Worm (Caenorhabditis elegans) whole organism, late embryonic: ENCODE measurements around the gene Y47D7A.19.

ENCODE experiments used
- C08G9.2 ChIP-seq: sonication (generic microtip); optimal IDR thresholded peaks from 2 replicates; lab custom pipeline; 2016; ENCODE audit warnings: mild to moderate bottlenecking, missing genetic modification characterization, moderate library complexity, missing compliant biosample characterization
- C38D4.7 ChIP-seq: fragments of 200-800 bp; sonication (Bioruptor generic); optimal IDR thresholded peaks from 2 replicates; lab custom pipeline; 2018; ENCODE audit warnings: mild to moderate bottlenecking, missing genetic modification characterization, moderate library complexity, missing compliant biosample characterization
- T23F11.4 ChIP-seq: fragments of 200-800 bp; sonication (Bioruptor generic); optimal IDR thresholded peaks from 2 replicates; lab custom pipeline; 2018; ENCODE audit warnings: mild to moderate bottlenecking, missing genetic modification characterization, missing compliant biosample characterization
- Y22D7AL.16 ChIP-seq: sonication (generic microtip); optimal IDR thresholded peaks from 2 replicates; lab custom pipeline; 2016; ENCODE audit warnings: missing genetic modification characterization, missing compliant biosample characterization
- ahr-1 ChIP-seq: sonication (generic microtip); optimal IDR thresholded peaks from 2 replicates; lab custom pipeline; 2016; ENCODE audit warnings: missing genetic modification characterization, missing compliant biosample characterization
- ceh-14 ChIP-seq: sonication (generic microtip); optimal IDR thresholded peaks from 2 replicates; lab custom pipeline; 2016; ENCODE audit warnings: missing genotype, missing genetic modification characterization, missing compliant biosample characterization
- ceh-18 ChIP-seq: sonication (generic microtip); optimal IDR thresholded peaks from 2 replicates; lab custom pipeline; 2016; ENCODE audit warnings: missing genetic modification characterization, missing compliant biosample characterization
- ceh-19 ChIP-seq: fragments of 200-800 bp; sonication (Bioruptor generic); optimal IDR thresholded peaks from 2 replicates; lab custom pipeline; 2018; ENCODE audit warnings: mild to moderate bottlenecking, missing genetic modification characterization, missing compliant biosample characterization
- ceh-22 ChIP-seq: sonication (generic microtip); optimal IDR thresholded peaks from 2 replicates; lab custom pipeline; 2017; ENCODE audit warnings: missing biosample characterization, missing genetic modification characterization
- ceh-30 ChIP-seq: fragments of 150-350 bp; optimal IDR thresholded peaks from 2 replicates; lab custom pipeline; 2014; ENCODE audit warnings: missing biosample characterization, missing genetic modification characterization
- ceh-34 ChIP-seq: sonication (generic microtip); optimal IDR thresholded peaks from 2 replicates; lab custom pipeline; 2016; ENCODE audit warnings: mild to moderate bottlenecking, missing genetic modification characterization, missing compliant biosample characterization
- ceh-45 ChIP-seq: fragments of 200-800 bp; sonication (Bioruptor generic); IDR thresholded peaks from 2 replicates; pipeline ENCODE4 v1.3.6; 2022; ENCODE audit warnings: missing genetic modification reagents, missing genetic modification characterization, missing compliant biosample characterization
- ceh-48 ChIP-seq: sonication (generic microtip); optimal IDR thresholded peaks from 2 replicates; lab custom pipeline; 2016; ENCODE audit warnings: missing genetic modification characterization, inconsistent platforms, missing compliant biosample characterization
- ceh-6 ChIP-seq: fragments of 200-800 bp; sonication (Bioruptor generic); optimal IDR thresholded peaks from 2 replicates; lab custom pipeline; 2018; ENCODE audit warnings: mild to moderate bottlenecking, missing genetic modification characterization, missing compliant biosample characterization
- ceh-9 ChIP-seq: sonication (generic microtip); optimal IDR thresholded peaks from 2 replicates; lab custom pipeline; 2016; ENCODE audit warnings: mild to moderate bottlenecking, missing genetic modification characterization, inconsistent platforms, missing compliant biosample characterization
- che-1 ChIP-seq: sonication (generic microtip); optimal IDR thresholded peaks from 2 replicates; lab custom pipeline; 2016; ENCODE audit warnings: mild to moderate bottlenecking, missing genetic modification characterization, missing compliant biosample characterization
- dmd-4 ChIP-seq: sonication (generic microtip); optimal IDR thresholded peaks from 2 replicates; lab custom pipeline; 2016; ENCODE audit warnings: borderline replicate concordance, missing genetic modification characterization, missing compliant biosample characterization
- elt-2 ChIP-seq: sonication (generic microtip); optimal IDR thresholded peaks from 2 replicates; lab custom pipeline; 2016; ENCODE audit warnings: missing genetic modification reagents, missing genetic modification characterization, missing compliant biosample characterization
- eyg-1 ChIP-seq: sonication (generic microtip); optimal IDR thresholded peaks from 2 replicates; lab custom pipeline; 2016; ENCODE audit warnings: missing genotype, missing genetic modification characterization, missing compliant biosample characterization
- gmeb-2 ChIP-seq: sonication (generic microtip); optimal IDR thresholded peaks from 2 replicates; lab custom pipeline; 2016; ENCODE audit warnings: missing genetic modification characterization, inconsistent platforms, missing compliant biosample characterization
- hlh-13 ChIP-seq: fragments of 200-800 bp; sonication (Bioruptor generic); optimal IDR thresholded peaks from 2 replicates; lab custom pipeline; 2018; ENCODE audit warnings: mild to moderate bottlenecking, missing genetic modification characterization, missing compliant biosample characterization
- hlh-15 ChIP-seq: sonication (generic microtip); optimal IDR thresholded peaks from 2 replicates; lab custom pipeline; 2016; ENCODE audit warnings: missing genetic modification characterization, missing compliant biosample characterization
- hlh-8 ChIP-seq: sonication (generic microtip); optimal IDR thresholded peaks from 2 replicates; lab custom pipeline; 2016; ENCODE audit warnings: missing genotype, missing genetic modification characterization, missing compliant biosample characterization
- madf-2 ChIP-seq: sonication (generic microtip); optimal IDR thresholded peaks from 2 replicates; lab custom pipeline; 2017; ENCODE audit warnings: missing genetic modification characterization, missing compliant biosample characterization
- nfya-1 ChIP-seq: sonication (generic microtip); optimal IDR thresholded peaks from 2 replicates; lab custom pipeline; 2017; ENCODE audit warnings: missing genetic modification characterization, mild to moderate bottlenecking, missing compliant biosample characterization, antibody characterized with exemption, moderate library complexity
- nhr-11 ChIP-seq: fragments of 150-350 bp; optimal IDR thresholded peaks from 2 replicates; lab custom pipeline; 2014; ENCODE audit warnings: missing biosample characterization, missing genetic modification characterization
- pag-3 ChIP-seq: sonication (generic microtip); optimal IDR thresholded peaks from 2 replicates; lab custom pipeline; 2016; ENCODE audit warnings: missing compliant biosample characterization, missing genetic modification characterization, borderline replicate concordance
- pha-4 ChIP-seq: fragments of 150-350 bp; optimal IDR thresholded peaks from 2 replicates; lab custom pipeline; 2018; ENCODE audit warnings: missing biosample characterization, missing genetic modification reagents, missing genetic modification characterization
- pros-1 ChIP-seq: fragments of 150-350 bp; optimal IDR thresholded peaks from 2 replicates; lab custom pipeline; 2014; ENCODE audit warnings: missing biosample characterization, missing genetic modification reagents, missing genetic modification characterization
- sox-4 ChIP-seq: sonication (generic microtip); optimal IDR thresholded peaks from 2 replicates; lab custom pipeline; 2017; ENCODE audit warnings: mild to moderate bottlenecking, missing genetic modification characterization, inconsistent platforms, missing compliant biosample characterization
- tbx-2 ChIP-seq: sonication (generic microtip); optimal IDR thresholded peaks from 2 replicates; lab custom pipeline; 2016; ENCODE audit warnings: missing genetic modification characterization, missing compliant biosample characterization
- tbx-7 ChIP-seq: sonication (generic microtip); optimal IDR thresholded peaks from 2 replicates; lab custom pipeline; 2016; ENCODE audit warnings: missing genotype, missing genetic modification characterization, missing compliant biosample characterization
- unc-3 ChIP-seq, 2 experiments: fragments of 200-800 bp in 1 of 2; sonication (Bioruptor generic) in 1 of 2; sonication (generic microtip) in 1 of 2; conservative IDR thresholded peaks in 1 of 2; optimal IDR thresholded peaks in 1 of 2; 2 replicates each; pipeline versions ENCODE4 v1.3.6 to Lab custom; 2016 to 2022; ENCODE audit warnings: missing compliant biosample characterization in 2 of 2, missing genetic modification characterization in 2 of 2, missing genetic modification reagents in 1 of 2
- unc-42 ChIP-seq: sonication (generic microtip); optimal IDR thresholded peaks from 2 replicates; lab custom pipeline; 2016; ENCODE audit warnings: missing genotype, missing genetic modification characterization, missing compliant biosample characterization
- unc-55 ChIP-seq: sonication (generic microtip); optimal IDR thresholded peaks from 2 replicates; lab custom pipeline; 2017; ENCODE audit warnings: missing biosample characterization, missing genetic modification reagents, missing genetic modification characterization
- unc-86 ChIP-seq: sonication (generic microtip); optimal IDR thresholded peaks from 2 replicates; lab custom pipeline; 2016; ENCODE audit warnings: missing genetic modification characterization, missing compliant biosample characterization
- zip-5 ChIP-seq: sonication (generic microtip); optimal IDR thresholded peaks from 2 replicates; lab custom pipeline; 2016; ENCODE audit warnings: missing genetic modification characterization, missing compliant biosample characterization

The Y47D7A.19 gene

ce11 chrV:4423860-4424401 lies at the start of gene Y47D7A.19, which contains the start of gene Y47D7A.9:
Y47D7A.19 (plus strand) TSS chrV:4424351.
Y47D7A.9 (minus strand) TSS chrV:4423960.
- no peak for TF ChIP-seq gmeb-2
- no peak for TF ChIP-seq sox-4 (tag; lab: Kevin White, UChicago)
- TF ChIP-seq, all 69 proteins: peak for 0

- no peak for TF ChIP-seq hlh-15
- TF ChIP-seq pros-1 (tag; lab: Kevin White, UChicago), result no peak
- TF ChIP-seq ceh-19 (GFP tag; lab: Kevin White, UChicago), result no peak
- no peak for TF ChIP-seq ceh-14 (tag; lab: Kevin White, UChicago)
- no peak for TF ChIP-seq ceh-6 (GFP tag; lab: Kevin White, UChicago)
- TF ChIP-seq eyg-1 (tag; lab: Kevin White, UChicago), result no peak
- no peak for TF ChIP-seq hlh-8
- TF ChIP-seq C08G9.2 (tag; lab: Kevin White, UChicago), result no peak
- TF ChIP-seq unc-3 (GFP tag; conservative IDR thresholded peaks at IDR 0.05; lab: Robert Waterston, UW), result no peak
- TF ChIP-seq unc-3 (tag; optimal IDR thresholded peaks at IDR 0.05; lab: Kevin White, UChicago), result no peak
- no peak for TF ChIP-seq unc-86
- TF ChIP-seq dmd-4 (tag; lab: Kevin White, UChicago), result no peak
- no peak for TF ChIP-seq ceh-30 (tag; lab: Kevin White, UChicago)
- TF ChIP-seq, all 69 proteins: peak for 0
Measured at ce11 chrV:4374625-4375024, 49.5 kb upstream of the Y47D7A.19 start, which contains the start of gene neg-1. neg-1 (minus strand) TSS chrV:4374874.

ce11 chrV:4375807-4376564 lies 48.2 kb upstream of the Y47D7A.19 start, which contains the start of gene F32D1.7:
F32D1.7 (minus strand) TSS chrV:4376173.
- TF ChIP-seq T23F11.4 (GFP tag; lab: Kevin White, UChicago), result no peak
- no peak for TF ChIP-seq nfya-1 (tag; lab: Kevin White, UChicago)
- TF ChIP-seq tbx-2 (tag; lab: Kevin White, UChicago), result no peak
- TF ChIP-seq madf-2 (tag; lab: Kevin White, UChicago), result no peak
- no peak for TF ChIP-seq Y22D7AL.16
- no peak for TF ChIP-seq unc-42 (tag; lab: Kevin White, UChicago)
- TF ChIP-seq che-1 (tag; lab: Kevin White, UChicago), result no peak
- TF ChIP-seq pag-3 (tag; lab: Kevin White, UChicago), result no peak
- no peak for TF ChIP-seq ceh-9
- TF ChIP-seq sox-4 (tag; lab: Kevin White, UChicago), result no peak
- TF ChIP-seq C38D4.7 (GFP tag; lab: Kevin White, UChicago), result no peak
- TF ChIP-seq ceh-19 (GFP tag; lab: Kevin White, UChicago), result no peak

- no peak for TF ChIP-seq nhr-11 (tag; lab: Kevin White, UChicago)
- no peak for TF ChIP-seq tbx-7 (tag; lab: Kevin White, UChicago)
Measured at ce11 chrV:4377622-4378021, 46.5 kb upstream of the Y47D7A.19 start, which contains the start of gene F32D1.8. F32D1.8 (minus strand) TSS chrV:4377722.

- TF ChIP-seq pha-4 (tag; lab: Kevin White, UChicago), result no peak
- no peak for TF ChIP-seq zip-5 (tag; lab: Kevin White, UChicago)
- no peak for TF ChIP-seq ahr-1 (tag; lab: Kevin White, UChicago)
- TF ChIP-seq hlh-13 (GFP tag; lab: Kevin White, UChicago), result no peak
- TF ChIP-seq ceh-48 (tag; lab: Kevin White, UChicago), result no peak
- TF ChIP-seq ceh-34 (tag; lab: Kevin White, UChicago), result no peak
- TF ChIP-seq hlh-8, result no peak
- no peak for TF ChIP-seq ceh-18 (tag; lab: Kevin White, UChicago)
- no peak for TF ChIP-seq ceh-22 (tag; lab: Kevin White, UChicago)
- TF ChIP-seq che-1 (tag; lab: Kevin White, UChicago), result no peak
- TF ChIP-seq ceh-45 (GFP tag; lab: Robert Waterston, UW), result no peak
- TF ChIP-seq elt-2, result no peak
- TF ChIP-seq unc-55 (GFP tag; lab: Kevin White, UChicago), result no peak
- no peak for TF ChIP-seq unc-42 (tag; lab: Kevin White, UChicago)
Measured at ce11 chrV:4382298-4382697, 41.9 kb upstream of the Y47D7A.19 start, which contains the start of gene F13A2.1. F13A2.1 (minus strand) TSS chrV:4382398.
